Fruit fly (Drosophila melanogaster) whole organism, wandering third instar larva: Measurements from ENCODE around the gene Cpr23B.

ENCODE experiments used
- Abd-B ChIP-seq: fragments of >200 bp; optimal IDR thresholded peaks from 2 replicates; lab custom pipeline; 2017; ENCODE audit warnings: missing biosample characterization, missing genetic modification characterization
- CG32264 ChIP-seq: fragments of 200-800 bp; sonication (Bioruptor generic); optimal IDR thresholded peaks from 2 replicates; lab custom pipeline; 2016; ENCODE audit warnings: missing biosample characterization, missing genetic modification characterization
- CG9705 ChIP-seq: fragments of 200-800 bp; sonication (Bioruptor generic); optimal IDR thresholded peaks from 2 replicates; lab custom pipeline; 2018; ENCODE audit warnings: missing biosample characterization, mild to moderate bottlenecking, missing genetic modification characterization
- CrebA ChIP-seq: fragments of 200-800 bp; sonication (Bioruptor generic); optimal IDR thresholded peaks from 2 replicates; lab custom pipeline; 2016; ENCODE audit warnings: missing biosample characterization, mild to moderate bottlenecking, missing genetic modification characterization, borderline replicate concordance
- Dfd ChIP-seq: fragments of >200 bp; optimal IDR thresholded peaks from 2 replicates; lab custom pipeline; 2017; ENCODE audit warnings: missing biosample characterization, missing genetic modification characterization
- Dif ChIP-seq: fragments of 200-275, 200-300 bp; sonication (Bioruptor generic); optimal IDR thresholded peaks from 2 replicates; lab custom pipeline; 2018; ENCODE audit warnings: missing biosample characterization, missing genetic modification characterization; ENCODE audit not compliant: partially characterized antibody
- GATAd ChIP-seq: sonication (Bioruptor generic); optimal IDR thresholded peaks from 2 replicates; lab custom pipeline; 2016; ENCODE audit warnings: missing biosample characterization, missing genetic modification characterization
- HLH106 ChIP-seq: fragments of 200-800 bp; optimal IDR thresholded peaks from 3 replicates; lab custom pipeline; 2019; ENCODE audit warnings: missing biosample characterization, mild to moderate bottlenecking, missing genetic modification characterization, moderate library complexity
- Hnf4 ChIP-seq: fragments of 200-800 bp; sonication (Bioruptor generic); optimal IDR thresholded peaks from 2 replicates; lab custom pipeline; 2016; ENCODE audit warnings: missing biosample characterization, mild to moderate bottlenecking, missing genetic modification characterization
- Hr78 ChIP-seq: fragments of >200 bp; optimal IDR thresholded peaks from 2 replicates; lab custom pipeline; 2017; ENCODE audit warnings: missing biosample characterization, missing genetic modification characterization
- Hr83 ChIP-seq: fragments of 200-300 bp; sonication (Bioruptor generic); optimal IDR thresholded peaks from 2 replicates; lab custom pipeline; 2016; ENCODE audit warnings: missing biosample characterization, mild to moderate bottlenecking, missing genetic modification characterization, moderate library complexity; ENCODE audit not compliant: poor library complexity, severe bottlenecking
- Jra ChIP-seq: sonication (Bioruptor generic); optimal IDR thresholded peaks from 2 replicates; lab custom pipeline; 2016; ENCODE audit warnings: missing biosample characterization, missing genetic modification characterization
- Mio ChIP-seq: sonication (Bioruptor generic); optimal IDR thresholded peaks from 2 replicates; lab custom pipeline; 2016; ENCODE audit warnings: missing biosample characterization, missing genetic modification characterization
- Myc ChIP-seq: fragments of >200 bp; optimal IDR thresholded peaks from 2 replicates; lab custom pipeline; 2017
- N ChIP-seq: fragments of >200 bp; optimal IDR thresholded peaks from 2 replicates; lab custom pipeline; 2018; ENCODE audit warnings: missing biosample characterization, missing external identifiers, missing genetic modification characterization
- OdsH ChIP-seq: fragments of 200-800 bp; sonication (Bioruptor generic); optimal IDR thresholded peaks from 2 replicates; lab custom pipeline; 2016; ENCODE audit warnings: missing biosample characterization, mild to moderate bottlenecking, missing genetic modification characterization
- Rel ChIP-seq, 2 experiments: fragments of 200-800 bp; sonication (Bioruptor generic) in 1 of 2; optimal IDR thresholded peaks; 2 replicates in 1 of 2; 3 replicates in 1 of 2; lab custom pipeline; 2016 to 2019; ENCODE audit warnings: mild to moderate bottlenecking in 2 of 2, missing biosample characterization in 2 of 2, missing genetic modification characterization in 2 of 2, moderate library complexity in 1 of 2
- Sp1 ChIP-seq: fragments of 200-800 bp; sonication (Bioruptor generic); optimal IDR thresholded peaks from 3 replicates; lab custom pipeline; 2019; ENCODE audit warnings: missing biosample characterization, mild to moderate bottlenecking, missing genetic modification characterization, moderate library complexity
- Vsx2 ChIP-seq: fragments of 200-300, 225-300 bp; sonication (Bioruptor generic); optimal IDR thresholded peaks from 2 replicates; lab custom pipeline; 2018; ENCODE audit warnings: missing biosample characterization, missing genetic modification characterization; ENCODE audit not compliant: partially characterized antibody
- br ChIP-seq: fragments of 200-800 bp; sonication (Bioruptor generic); optimal IDR thresholded peaks from 2 replicates; lab custom pipeline; 2016; ENCODE audit warnings: missing biosample characterization, missing genetic modification characterization
- brk ChIP-seq: fragments of 200-800 bp; sonication (Bioruptor generic); optimal IDR thresholded peaks from 2 replicates; lab custom pipeline; 2016; ENCODE audit warnings: missing biosample characterization, mild to moderate bottlenecking, missing genetic modification characterization
- dl ChIP-seq, 2 experiments: fragments of 175-275, 200-275 bp in 1 of 2; fragments of 200-275 bp in 1 of 2; sonication (Bioruptor generic); optimal IDR thresholded peaks; lab custom pipeline; 2018; ENCODE audit warnings: mild to moderate bottlenecking in 2 of 2, missing biosample characterization in 2 of 2, missing genetic modification characterization in 2 of 2, moderate library complexity in 2 of 2; ENCODE audit not compliant: partially characterized antibody in 2 of 2, insufficient read depth in 1 of 2
- dmrt93B ChIP-seq: fragments of 200-800 bp; sonication (Bioruptor generic); optimal IDR thresholded peaks from 2 replicates; lab custom pipeline; 2018; ENCODE audit warnings: missing biosample characterization, mild to moderate bottlenecking, missing genetic modification characterization
- dsf ChIP-seq: sonication (Bioruptor generic); optimal IDR thresholded peaks from 2 replicates; lab custom pipeline; 2016; ENCODE audit warnings: missing biosample characterization, missing genetic modification characterization, borderline replicate concordance
- ey ChIP-seq: fragments of 200-800 bp; sonication (Bioruptor generic); optimal IDR thresholded peaks from 2 replicates; lab custom pipeline; 2016; ENCODE audit warnings: missing biosample characterization, missing genetic modification characterization
- foxo ChIP-seq, 2 experiments: fragments of 200-800 bp; sonication (Bioruptor generic); optimal IDR thresholded peaks; 2 replicates in 1 of 2; 3 replicates in 1 of 2; lab custom pipeline; 2016 to 2017; ENCODE audit warnings: missing biosample characterization in 2 of 2, missing genetic modification characterization in 2 of 2
- fru ChIP-seq: fragments of 200-800 bp; sonication (Bioruptor generic); optimal IDR thresholded peaks from 3 replicates; lab custom pipeline; 2016; ENCODE audit warnings: missing biosample characterization, mild to moderate bottlenecking, missing genetic modification characterization
- h ChIP-seq: fragments of 200-800 bp; sonication (Bioruptor generic); optimal IDR thresholded peaks from 3 replicates; lab custom pipeline; 2016; ENCODE audit warnings: missing biosample characterization, mild to moderate bottlenecking, missing genetic modification characterization
- jim ChIP-seq: fragments of 175-275, 200-325 bp; sonication (Bioruptor generic); optimal IDR thresholded peaks from 2 replicates; lab custom pipeline; 2016; ENCODE audit warnings: missing biosample characterization, mild to moderate bottlenecking, missing genetic modification characterization
- lola ChIP-seq: fragments of >200 bp; optimal IDR thresholded peaks from 2 replicates; lab custom pipeline; 2017; ENCODE audit warnings: missing biosample characterization, missing genetic modification characterization
- pan ChIP-seq: fragments of >200 bp; optimal IDR thresholded peaks from 2 replicates; lab custom pipeline; 2017
- psq ChIP-seq: fragments of 200-800 bp; sonication (Bioruptor generic); optimal IDR thresholded peaks from 3 replicates; lab custom pipeline; 2017; ENCODE audit warnings: missing biosample characterization, mild to moderate bottlenecking, missing genetic modification characterization, moderate library complexity
- rgr ChIP-seq: fragments of 200-800 bp; sonication (Bioruptor generic); optimal IDR thresholded peaks from 3 replicates; lab custom pipeline; 2016; ENCODE audit warnings: missing biosample characterization, mild to moderate bottlenecking, missing genetic modification characterization
- sage ChIP-seq: fragments of 200-800 bp; sonication (Bioruptor generic); optimal IDR thresholded peaks from 2 replicates; lab custom pipeline; 2016; ENCODE audit warnings: missing biosample characterization, mild to moderate bottlenecking, missing genetic modification characterization
- sv ChIP-seq: fragments of 200-800 bp; sonication (Bioruptor generic); optimal IDR thresholded peaks from 3 replicates; lab custom pipeline; 2016; ENCODE audit warnings: missing biosample characterization, missing genetic modification characterization
- tai ChIP-seq: sonication (Bioruptor generic); optimal IDR thresholded peaks from 2 replicates; lab custom pipeline; 2016; ENCODE audit warnings: missing biosample characterization, missing genetic modification characterization
- usp ChIP-seq: fragments of >200 bp; optimal IDR thresholded peaks from 2 replicates; lab custom pipeline; 2017; ENCODE audit warnings: missing biosample characterization, missing genetic modification characterization
- woc ChIP-seq: sonication (Bioruptor generic); optimal IDR thresholded peaks from 2 replicates; lab custom pipeline; 2016; ENCODE audit warnings: missing biosample characterization, mild to moderate bottlenecking, missing genetic modification characterization

Cpr23B gene

dm6 chr2L:2884683-2885502 is 46.7 kb downstream of the Cpr23B start (continued):
- TF ChIP-seq jim (GFP tag; lab: Kevin White, UChicago) (no peak), HLH106 (tag; lab: Kevin White, UChicago) (peak; percentile 53), OdsH (no peak), Hr83 (GFP tag; lab: Kevin White, UChicago) (peak; percentile 86), Myc (no peak), rgr (no peak), fru (GFP tag; lab: Kevin White, UChicago) (no peak), lola (GFP tag; lab: Kevin White, UChicago) (no peak), Mio (GFP tag; lab: Kevin White, UChicago) (no peak)

- TF ChIP-seq jim (GFP tag; lab: Kevin White, UChicago) (no peak), CG9705 (GFP tag; lab: Kevin White, UChicago) (no peak), CG32264 (GFP tag; lab: Kevin White, UChicago) (peak; percentile 7), brk (GFP tag; lab: Kevin White, UChicago) (peak; percentile 11), dmrt93B (GFP tag; lab: Kevin White, UChicago) (peak; percentile 4), CrebA (no peak), usp (GFP tag; lab: Kevin White, UChicago) (no peak), sage (GFP tag; lab: Kevin White, UChicago) (no peak), GATAd (GFP tag; lab: Kevin White, UChicago) (peak; percentile 57), Abd-B (GFP tag; lab: Kevin White, UChicago) (peak; percentile 45), h (GFP tag; lab: Kevin White, UChicago) (peak; percentile 80), woc (peak; percentile 37), N (GFP tag; lab: Kevin White, UChicago) (no peak), lola (GFP tag; lab: Kevin White, UChicago) (peak; percentile 16), tai (no peak), dsf (peak; percentile 58), Dfd (GFP tag; lab: Kevin White, UChicago) (no peak), Dif (no peak), psq (no peak), Mio (GFP tag; lab: Kevin White, UChicago) (peak; percentile 7), pan (lab: Kevin White, UChicago) (no peak), Rel (GFP tag; optimal IDR thresholded peaks at IDR 0.05; lab: Kevin White, UChicago) (no peak), Rel (tag; optimal IDR thresholded peaks at IDR 0.05; lab: Kevin White, UChicago) (peak; percentile 40), dl (GFP tag; optimal IDR thresholded peaks at IDR 0.05; lab: Kevin White, UChicago; ENCODE audit: insufficient read depth in 1 of 2, partially characterized antibody in 2 of 2) (no peak), ey (GFP tag; lab: Kevin White, UChicago) (peak; percentile 51), Hr83 (GFP tag; lab: Kevin White, UChicago) (peak; percentile 75), sv (GFP tag; lab: Kevin White, UChicago) (peak; percentile 84), Myc (no peak), Jra (GFP tag; lab: Kevin White, UChicago) (peak; percentile 58), Hnf4 (peak; percentile 80), Sp1 (GFP tag; lab: Kevin White, UChicago) (peak; percentile 14), rgr (peak; percentile 59), foxo (GFP tag; optimal IDR thresholded peaks at IDR 0.05; lab: Kevin White, UChicago) (peak; percentile 46 to 75), Vsx2 (GFP tag; lab: Kevin White, UChicago) (no peak), br (peak; percentile 48), fru (GFP tag; lab: Kevin White, UChicago) (peak; percentile 94), Hr78 (GFP tag; lab: Kevin White, UChicago) (no peak), HLH106 (tag; lab: Kevin White, UChicago) (no peak), OdsH (peak; percentile 66)
Observed at dm6 chr2L:2885503-2886225, 47.5 kb downstream of the Cpr23B start, which contains the start of the genes NTPase and lilli. NTPase (minus strand) TSS chr2L:2885850. lilli (plus strand) TSS chr2L:2885929.
